Worm (Caenorhabditis elegans): ENCODE measurements around the gene fbxa-160.

ce11 chrII:1651804-1652203 is 27.3 kb upstream of the fbxa-160 start, which contains the start of gene fbxb-16:
- TF ChIP-seq nhr-25 (tag; optimal IDR thresholded peaks at IDR 0.05) (no peak), dmd-4 (tag; optimal IDR thresholded peaks at IDR 0.05) (no peak), F13H6.1 (tag; optimal IDR thresholded peaks at IDR 0.05) (no peak), fos-1 (tag; optimal IDR thresholded peaks at IDR 0.05) (no peak), ama-1 (optimal IDR thresholded peaks at IDR 0.05) (no peak), zag-1 (tag; optimal IDR thresholded peaks at IDR 0.05) (no peak), blmp-1 (tag; optimal IDR thresholded peaks at IDR 0.05; ENCODE audit: insufficient read depth) (no peak)

All from whole organism, L2 larva.